Fruit fly (Drosophila melanogaster) whole organism: ENCODE results near the gene CG45011.
A peak's percentile ranks its signal among the peaks of the same experiment; 100 is the strongest.

Source experiments
- CG8478 ChIP-seq: fragments of >200 bp; optimal IDR thresholded peaks from 2 replicates; lab custom pipeline; 2018; ENCODE audit warnings: inconsistent platforms
- Dll ChIP-seq: fragments of >200 bp; optimal IDR thresholded peaks from 2 replicates; lab custom pipeline; 2017
- EcR ChIP-seq, 2 experiments: fragments of >200 bp; optimal IDR thresholded peaks; 2 replicates each; lab custom pipeline; 2017; ENCODE audit warnings: missing biosample characterization in 2 of 2, missing genetic modification characterization in 2 of 2, missing genetic modification reagents in 2 of 2
- pan ChIP-seq: fragments of >200 bp; optimal IDR thresholded peaks from 2 replicates; lab custom pipeline; 2017
- psq ChIP-seq: fragments of >200 bp; optimal IDR thresholded peaks from 2 replicates; lab custom pipeline; 2017
- usp ChIP-seq: fragments of >200 bp; optimal IDR thresholded peaks from 2 replicates; lab custom pipeline; 2017; ENCODE audit warnings: missing biosample characterization, missing genetic modification characterization, mixed read lengths

The CG45011 gene

dm6 chr2L:11833786-11834185, at the start of gene CG45011:
TSS of gene CG45011 (plus strand) at chr2L:11834086.
- TF ChIP-seq usp (no peak), psq (lab: Kevin White, UChicago) (no peak), Dll (lab: Kevin White, UChicago) (no peak), CG8478 (lab: Kevin White, UChicago) (no peak), EcR (GFP tag; optimal IDR thresholded peaks at IDR 0.05; lab: Kevin White, UChicago) (no peak), pan (lab: Kevin White, UChicago) (no peak)

dm6 chr2L:11788034-11788433, 45.9 kb upstream of the CG45011 start, which contains the start of gene CG14931:
TSS of gene CG14931 (plus strand) at chr2L:11788334.
- TF ChIP-seq psq (lab: Kevin White, UChicago), result no peak

dm6 chr2L:11789690-11790089, 44.2 kb upstream of the CG45011 start, which contains the start of gene CG14932:
TSS of gene CG14932 (plus strand) at chr2L:11789919.
- no peak for TF ChIP-seq pan (lab: Kevin White, UChicago)

dm6 chr2L:11792265-11792664, 41.6 kb upstream of the CG45011 start, which contains the start of gene Tsp33B:
TSS of gene Tsp33B (minus strand) at chr2L:11792365.
- TF ChIP-seq CG8478 (lab: Kevin White, UChicago) (no peak), usp (no peak), Dll (lab: Kevin White, UChicago) (no peak), pan (lab: Kevin White, UChicago) (no peak)

- TF ChIP-seq CG8478 (lab: Kevin White, UChicago) (no peak), psq (lab: Kevin White, UChicago) (no peak), Dll (lab: Kevin White, UChicago) (no peak), EcR (GFP tag; optimal IDR thresholded peaks at IDR 0.05; lab: Kevin White, UChicago) (no peak), pan (lab: Kevin White, UChicago) (no peak), usp (no peak)
Measured at dm6 chr2L:11793986-11794385, 39.9 kb upstream of the CG45011 start, which contains the start of gene CG14937. TSS of gene CG14937 (minus strand) at chr2L:11794086.

dm6 chr2L:11797127-11797526, 36.8 kb upstream of the CG45011 start:
- TF ChIP-seq psq (lab: Kevin White, UChicago) (no peak), EcR (GFP tag; optimal IDR thresholded peaks at IDR 0.05; lab: Kevin White, UChicago) (no peak), usp (no peak), CG8478 (lab: Kevin White, UChicago) (no peak), pan (lab: Kevin White, UChicago) (no peak), Dll (lab: Kevin White, UChicago) (no peak)

- no peak for TF ChIP-seq EcR (GFP tag; optimal IDR thresholded peaks at IDR 0.05; lab: Kevin White, UChicago)
- peak; percentile 85 for TF ChIP-seq Dll (lab: Kevin White, UChicago)
Measured at dm6 chr2L:11804228-11805044, 29.4 kb upstream of the CG45011 start.

dm6 chr2L:11806022-11806700, 27.7 kb upstream of the CG45011 start:
- TF ChIP-seq EcR (GFP tag; optimal IDR thresholded peaks at IDR 0.05; lab: Kevin White, UChicago), result no peak
- no peak for TF ChIP-seq CG8478 (lab: Kevin White, UChicago)
- TF ChIP-seq usp, result no peak
- TF ChIP-seq psq (lab: Kevin White, UChicago), result no peak
- no peak for TF ChIP-seq pan (lab: Kevin White, UChicago)
- no peak for TF ChIP-seq Dll (lab: Kevin White, UChicago)

- TF ChIP-seq pan (lab: Kevin White, UChicago) (no peak), CG8478 (lab: Kevin White, UChicago) (no peak), psq (lab: Kevin White, UChicago) (peak; percentile 81), Dll (lab: Kevin White, UChicago) (peak; percentile 92)
Measured at dm6 chr2L:11806701-11807674, 26.9 kb upstream of the CG45011 start.

dm6 chr2L:11807697-11808226, 26.1 kb upstream of the CG45011 start:
- TF ChIP-seq EcR (GFP tag; optimal IDR thresholded peaks at IDR 0.05; lab: Kevin White, UChicago) (peak in 1 of 2 experiments; percentile 29), psq (lab: Kevin White, UChicago) (no peak), pan (lab: Kevin White, UChicago) (no peak), usp (no peak), CG8478 (lab: Kevin White, UChicago) (peak; percentile 32), Dll (lab: Kevin White, UChicago) (peak; percentile 70)

- TF ChIP-seq EcR (GFP tag; optimal IDR thresholded peaks at IDR 0.05; lab: Kevin White, UChicago) (no peak), usp (no peak), Dll (lab: Kevin White, UChicago) (no peak), CG8478 (lab: Kevin White, UChicago) (no peak), pan (lab: Kevin White, UChicago) (no peak), psq (lab: Kevin White, UChicago) (no peak)
Measured at dm6 chr2L:11808327-11808701, 25.6 kb upstream of the CG45011 start.
